Fruit fly (Drosophila melanogaster) whole organism, prepupa: ENCODE results near the gene stwl.

Experiments
- CG10669 ChIP-seq: fragments of 200-800 bp; sonication (Bioruptor generic); optimal IDR thresholded peaks from 3 replicates; lab custom pipeline; 2018; ENCODE audit warnings: missing biosample characterization, mild to moderate bottlenecking, missing genetic modification characterization, moderate library complexity
- CG11762 ChIP-seq: fragments of 200-800 bp; sonication (Bioruptor generic); optimal IDR thresholded peaks from 3 replicates; lab custom pipeline; 2016; ENCODE audit warnings: missing biosample characterization, missing genetic modification characterization; ENCODE audit not compliant: insufficient read depth
- CG11902 ChIP-seq: fragments of 200-800 bp; sonication (Bioruptor generic); optimal IDR thresholded peaks from 3 replicates; lab custom pipeline; 2016; ENCODE audit warnings: missing biosample characterization, missing genetic modification characterization
- CG15336 ChIP-seq: fragments of 200-800 bp; sonication (Bioruptor generic); IDR thresholded peaks from 2 replicates; pipeline ENCODE4 v1.3.6; 2022; ENCODE audit warnings: missing biosample characterization, missing genetic modification characterization
- CG16779 ChIP-seq: fragments of 200-800 bp; sonication (Bioruptor generic); optimal IDR thresholded peaks from 3 replicates; lab custom pipeline; 2017; ENCODE audit warnings: missing biosample characterization, mild to moderate bottlenecking, missing genetic modification characterization
- CG31627 ChIP-seq: fragments of 200-800 bp; sonication (Bioruptor generic); optimal IDR thresholded peaks from 3 replicates; lab custom pipeline; 2016; ENCODE audit warnings: missing biosample characterization, missing genetic modification characterization
- CG32006 ChIP-seq: fragments of 200-800 bp; sonication (Bioruptor generic); optimal IDR thresholded peaks from 3 replicates; lab custom pipeline; 2017; ENCODE audit warnings: missing biosample characterization, mild to moderate bottlenecking, missing genetic modification characterization
- CG3919 ChIP-seq: fragments of 200-800 bp; sonication (Bioruptor generic); optimal IDR thresholded peaks from 3 replicates; lab custom pipeline; 2016; ENCODE audit warnings: missing biosample characterization, missing genetic modification characterization
- CG4318 ChIP-seq: fragments of 200-800 bp; sonication (Bioruptor generic); optimal IDR thresholded peaks from 3 replicates; lab custom pipeline; 2017; ENCODE audit warnings: missing biosample characterization, mild to moderate bottlenecking, missing genetic modification characterization
- CG6163 ChIP-seq: fragments of 200-800 bp; sonication (Bioruptor generic); IDR thresholded peaks from 3 replicates; pipeline ENCODE4 v1.3.6; 2022; ENCODE audit warnings: missing biosample characterization, missing genetic modification characterization
- CG6276 ChIP-seq: fragments of 200-800 bp; sonication (Bioruptor generic); optimal IDR thresholded peaks from 2 replicates; lab custom pipeline; 2017; ENCODE audit warnings: missing biosample characterization, mild to moderate bottlenecking, missing genetic modification characterization
- CG6792 ChIP-seq: fragments of 200-800 bp; sonication (Bioruptor generic); optimal IDR thresholded peaks from 3 replicates; lab custom pipeline; 2016; ENCODE audit warnings: missing biosample characterization, missing genetic modification characterization
- CG6808 ChIP-seq: fragments of 200-800 bp; sonication (Bioruptor generic); optimal IDR thresholded peaks from 3 replicates; lab custom pipeline; 2017; ENCODE audit warnings: missing biosample characterization, missing genetic modification characterization, mild to moderate bottlenecking, moderate library complexity, missing genetic modification reagents
- CG7368 ChIP-seq: fragments of 200-800 bp; sonication (Bioruptor generic); optimal IDR thresholded peaks from 3 replicates; lab custom pipeline; 2016; ENCODE audit warnings: missing biosample characterization, missing genetic modification characterization
- CG8119 ChIP-seq: fragments of 200-800 bp; sonication (Bioruptor generic); IDR thresholded peaks from 3 replicates; pipeline ENCODE4 v1.3.6; 2022; ENCODE audit warnings: missing biosample characterization, missing genetic modification characterization
- CG8319 ChIP-seq: fragments of 200-800 bp; sonication (Bioruptor generic); optimal IDR thresholded peaks from 3 replicates; lab custom pipeline; 2016; ENCODE audit warnings: missing biosample characterization, missing genetic modification characterization
- Eip75B ChIP-seq: fragments of 200-800 bp; sonication (Bioruptor generic); optimal IDR thresholded peaks from 3 replicates; lab custom pipeline; 2016; ENCODE audit warnings: missing biosample characterization, missing genetic modification characterization
- Eip78C ChIP-seq: fragments of 200-800 bp; sonication (Bioruptor generic); peaks from one replicate; lab custom pipeline; 2016; ENCODE audit warnings: missing biosample characterization, missing genetic modification characterization
- Ets21C ChIP-seq: fragments of 200-800 bp; sonication (Bioruptor generic); optimal IDR thresholded peaks from 3 replicates; lab custom pipeline; 2016; ENCODE audit warnings: missing biosample characterization, missing genetic modification characterization
- Ets96B ChIP-seq: fragments of 200-800 bp; optimal IDR thresholded peaks from 2 replicates; lab custom pipeline; 2019; ENCODE audit warnings: missing biosample characterization, mild to moderate bottlenecking, missing genetic modification characterization, moderate library complexity
- Gug ChIP-seq: fragments of 200-800 bp; sonication (Bioruptor generic); IDR thresholded peaks from 2 replicates; pipeline ENCODE4 v1.3.6; 2022; ENCODE audit warnings: missing biosample characterization, missing genetic modification characterization
- Hr38 ChIP-seq: sonication (Bioruptor generic); optimal IDR thresholded peaks from 2 replicates; lab custom pipeline; 2016; ENCODE audit warnings: missing biosample characterization, missing genetic modification characterization
- Hr39 ChIP-seq: fragments of 200-800 bp; sonication (Bioruptor generic); optimal IDR thresholded peaks from 2 replicates; lab custom pipeline; 2016; ENCODE audit warnings: missing biosample characterization, missing genetic modification characterization
- Hr4 ChIP-seq: fragments of 200-800 bp; sonication (Bioruptor generic); optimal IDR thresholded peaks from 3 replicates; lab custom pipeline; 2016; ENCODE audit warnings: missing biosample characterization, missing genetic modification characterization
- Met ChIP-seq: fragments of 200-800 bp; sonication (Bioruptor generic); optimal IDR thresholded peaks from 3 replicates; lab custom pipeline; 2016; ENCODE audit warnings: missing biosample characterization, missing genetic modification characterization
- OdsH ChIP-seq: fragments of 200-800 bp; sonication (Bioruptor generic); optimal IDR thresholded peaks from 3 replicates; lab custom pipeline; 2016; ENCODE audit warnings: missing biosample characterization, missing genetic modification characterization
- Smox ChIP-seq: fragments of 200-800 bp; sonication (Bioruptor generic); optimal IDR thresholded peaks from 3 replicates; lab custom pipeline; 2016; ENCODE audit warnings: missing biosample characterization, missing genetic modification characterization
- Sox102F ChIP-seq: fragments of 200-800 bp; sonication (Bioruptor generic); optimal IDR thresholded peaks from 2 replicates; lab custom pipeline; 2016; ENCODE audit warnings: missing biosample characterization, mild to moderate bottlenecking, missing genetic modification characterization
- Sox14 ChIP-seq: fragments of 200-800 bp; sonication (Bioruptor generic); optimal IDR thresholded peaks from 3 replicates; lab custom pipeline; 2016; ENCODE audit warnings: missing biosample characterization, missing genetic modification characterization
- achi ChIP-seq: fragments of 200-800 bp; sonication (Bioruptor generic); optimal IDR thresholded peaks from 3 replicates; lab custom pipeline; 2016; ENCODE audit warnings: missing biosample characterization, missing genetic modification characterization
- acj6 ChIP-seq: fragments of 200-800 bp; sonication (Bioruptor generic); optimal IDR thresholded peaks from 3 replicates; lab custom pipeline; 2016; ENCODE audit warnings: missing biosample characterization, missing genetic modification characterization
- cyc ChIP-seq: fragments of 200-800 bp; sonication (Bioruptor generic); optimal IDR thresholded peaks from 3 replicates; lab custom pipeline; 2016; ENCODE audit warnings: missing biosample characterization, missing genetic modification characterization
- dac ChIP-seq: fragments of 200-800 bp; sonication (Bioruptor generic); optimal IDR thresholded peaks from 2 replicates; lab custom pipeline; 2017; ENCODE audit warnings: missing biosample characterization, mild to moderate bottlenecking, missing genetic modification characterization
- dsx ChIP-seq: fragments of 200-800 bp; optimal IDR thresholded peaks from 3 replicates; lab custom pipeline; 2019; ENCODE audit warnings: missing biosample characterization, mild to moderate bottlenecking, missing genetic modification characterization, moderate library complexity; ENCODE audit not compliant: poor library complexity, severe bottlenecking
- eg ChIP-seq: fragments of 200-800 bp; sonication (Bioruptor generic); IDR thresholded peaks from 3 replicates; pipeline ENCODE4 v1.3.6; 2022; ENCODE audit warnings: missing biosample characterization, missing genetic modification characterization
- fd85E ChIP-seq: fragments of 200-800 bp; sonication (Bioruptor generic); optimal IDR thresholded peaks from 3 replicates; lab custom pipeline; 2016; ENCODE audit warnings: missing biosample characterization, missing genetic modification characterization
- fkh ChIP-seq: fragments of 200-800 bp; sonication (Bioruptor generic); optimal IDR thresholded peaks from 3 replicates; lab custom pipeline; 2017; ENCODE audit warnings: missing biosample characterization, mild to moderate bottlenecking, missing genetic modification characterization, moderate library complexity
- pdm3 ChIP-seq: fragments of 200-800 bp; sonication (Bioruptor generic); optimal IDR thresholded peaks from 3 replicates; lab custom pipeline; 2016; ENCODE audit warnings: missing biosample characterization, missing genetic modification characterization
- salr ChIP-seq, 2 experiments: fragments of 200-800 bp; sonication (Bioruptor generic); optimal IDR thresholded peaks; 3 replicates each; lab custom pipeline; 2016 to 2018; ENCODE audit warnings: missing biosample characterization in 2 of 2, missing genetic modification characterization in 2 of 2, mild to moderate bottlenecking in 1 of 2
- spab ChIP-seq: fragments of 200-800 bp; sonication (Bioruptor generic); optimal IDR thresholded peaks from 2 replicates; lab custom pipeline; 2017; ENCODE audit warnings: missing biosample characterization, mild to moderate bottlenecking, missing genetic modification characterization, missing genetic modification reagents
- ss ChIP-seq, 2 experiments: fragments of 200-800 bp; sonication (Bioruptor generic); optimal IDR thresholded peaks; 2 replicates in 1 of 2; 3 replicates in 1 of 2; lab custom pipeline; 2017 to 2018; ENCODE audit warnings: mild to moderate bottlenecking in 2 of 2, missing biosample characterization in 2 of 2, missing genetic modification characterization in 2 of 2, moderate library complexity in 1 of 2
- svp ChIP-seq: fragments of 200-800 bp; sonication (Bioruptor generic); peaks from one replicate; lab custom pipeline; 2016; ENCODE audit warnings: missing biosample characterization, missing genetic modification characterization
- topi ChIP-seq: fragments of 200-800 bp; sonication (Bioruptor generic); optimal IDR thresholded peaks from 3 replicates; lab custom pipeline; 2016; ENCODE audit warnings: missing biosample characterization, missing genetic modification characterization
- vri ChIP-seq: fragments of 200-800 bp; sonication (Bioruptor generic); optimal IDR thresholded peaks from 3 replicates; lab custom pipeline; 2016; ENCODE audit warnings: missing biosample characterization, mild to moderate bottlenecking, missing genetic modification characterization

Gene stwl

dm6 chr3L:14427292-14427729 lies 17.6 kb upstream of the stwl start (continued):
- TF ChIP-seq dsx, result peak; percentile 78
- peak; percentile 25 for TF ChIP-seq fkh (GFP tag; lab: Kevin White, UChicago)
- no peak for TF ChIP-seq pdm3
- no peak for TF ChIP-seq OdsH (GFP tag; lab: Kevin White, UChicago)
- TF ChIP-seq CG15336 (GFP tag; lab: Robert Waterston, UW), result peak; percentile 56; the same call in 1 of the 2 replicates
- TF ChIP-seq topi, result peak; percentile 70
- TF ChIP-seq Hr39 (GFP tag; lab: Kevin White, UChicago), result no peak
- peak; percentile 84 for TF ChIP-seq Eip78C
- TF ChIP-seq salr (GFP tag; optimal IDR thresholded peaks at IDR 0.05; lab: Kevin White, UChicago), result no peak
- no peak for TF ChIP-seq Gug (GFP tag; lab: Robert Waterston, UW)
- TF ChIP-seq cyc (GFP tag; lab: Kevin White, UChicago), result peak; percentile 14
- no peak for TF ChIP-seq CG32006 (GFP tag; lab: Kevin White, UChicago)
- peak; percentile 40 for TF ChIP-seq Ets96B
- TF ChIP-seq Hr4 (GFP tag; lab: Kevin White, UChicago), result no peak
- TF ChIP-seq acj6 (GFP tag; lab: Kevin White, UChicago), result no peak
- peak; percentile 82 for TF ChIP-seq ss (GFP tag; optimal IDR thresholded peaks at IDR 0.05; lab: Kevin White, UChicago)
- TF ChIP-seq CG11762 (GFP tag; lab: Kevin White, UChicago), result no peak
- TF ChIP-seq CG6808, result peak; percentile 70
- no peak for TF ChIP-seq Ets21C (GFP tag; lab: Kevin White, UChicago)
- TF ChIP-seq fd85E (GFP tag; lab: Kevin White, UChicago), result peak; percentile 76

- no peak for TF ChIP-seq dac (GFP tag; lab: Kevin White, UChicago)
- peak; percentile 2 for TF ChIP-seq svp (GFP tag; lab: Kevin White, UChicago)
Measured at dm6 chr3L:14425076-14425475, 15.3 kb upstream of the stwl start.

- 0 out of 3 replicates have a peak, but pooled peaks have one; percentile 19 for TF ChIP-seq CG6163
- TF ChIP-seq svp (GFP tag; lab: Kevin White, UChicago), result peak; percentile 5
- TF ChIP-seq dac (GFP tag; lab: Kevin White, UChicago), result no peak
Measured at dm6 chr3L:14423638-14424037, 13.9 kb upstream of the stwl start.

dm6 chr3L:14422135-14422534 lies 12.4 kb upstream of the stwl start:
- TF ChIP-seq acj6 (GFP tag; lab: Kevin White, UChicago) (peak; percentile 2), Hr38 (GFP tag; lab: Kevin White, UChicago) (no peak), CG10669 (peak; percentile 57), fkh (GFP tag; lab: Kevin White, UChicago) (no peak), CG11902 (GFP tag; lab: Kevin White, UChicago) (no peak), CG16779 (tag; lab: Kevin White, UChicago) (no peak), pdm3 (peak; percentile 45), Eip75B (GFP tag; lab: Kevin White, UChicago) (peak; percentile 32), CG31627 (no peak), CG8119 (GFP tag; lab: Robert Waterston, UW) (peak; percentile 59; the same call in 2 of the 3 replicates), CG6808 (no peak), salr (GFP tag; optimal IDR thresholded peaks at IDR 0.05; lab: Kevin White, UChicago) (peak in 1 of 2 experiments; percentile 58), OdsH (GFP tag; lab: Kevin White, UChicago) (peak; percentile 11), dsx (no peak), CG15336 (GFP tag; lab: Robert Waterston, UW) (peak; percentile 66), Sox102F (GFP tag; lab: Kevin White, UChicago) (no peak), CG3919 (GFP tag; lab: Kevin White, UChicago) (peak; percentile 83), ss (GFP tag; optimal IDR thresholded peaks at IDR 0.05; lab: Kevin White, UChicago) (peak; percentile 9 to 16), achi (GFP tag; lab: Kevin White, UChicago) (peak; percentile 45), cyc (GFP tag; lab: Kevin White, UChicago) (peak; percentile 24), Met (GFP tag; lab: Kevin White, UChicago) (peak; percentile 31), spab (GFP tag; lab: Kevin White, UChicago) (peak; percentile 44), CG4318 (GFP tag; lab: Kevin White, UChicago) (peak; percentile 29), CG6792 (GFP tag; lab: Kevin White, UChicago) (no peak), CG8319 (GFP tag; lab: Kevin White, UChicago) (no peak), Smox (GFP tag; lab: Kevin White, UChicago) (no peak), Hr4 (GFP tag; lab: Kevin White, UChicago) (peak; percentile 47), Ets96B (peak; percentile 39), CG6276 (GFP tag; lab: Kevin White, UChicago) (peak; percentile 76), CG7368 (GFP tag; lab: Kevin White, UChicago) (peak; percentile 5), Sox14 (peak; percentile 49), eg (GFP tag; lab: Robert Waterston, UW) (peak; percentile 65), CG6163 (peak; percentile 37; the same call in 1 of the 3 replicates), vri (GFP tag; lab: Kevin White, UChicago) (no peak), Eip78C (peak; percentile 90)
